Fruit fly (Drosophila melanogaster) whole organism, adult: ENCODE data around the gene CG17637.

Experiments
- CG11617 ChIP-seq: fragments of 200-800 bp; sonication (Bioruptor generic); optimal IDR thresholded peaks from 2 replicates; lab custom pipeline; 2017; ENCODE audit warnings: mild to moderate bottlenecking, missing biosample characterization, missing genetic modification reagents, missing genetic modification characterization
- CG5204 ChIP-seq: fragments of 200-800 bp; sonication (Bioruptor generic); optimal IDR thresholded peaks from 2 replicates; lab custom pipeline; 2016; ENCODE audit warnings: missing biosample characterization, missing genetic modification characterization
- CG7045 ChIP-seq: fragments of 200-800 bp; sonication (Bioruptor generic); optimal IDR thresholded peaks from 2 replicates; lab custom pipeline; 2017; ENCODE audit warnings: missing biosample characterization, mild to moderate bottlenecking, missing genetic modification characterization
- CG7101 ChIP-seq: fragments of 200-800 bp; sonication (Bioruptor generic); optimal IDR thresholded peaks from 2 replicates; lab custom pipeline; 2018; ENCODE audit warnings: missing biosample characterization, mild to moderate bottlenecking, missing genetic modification characterization, moderate library complexity
- Crg-1 ChIP-seq: fragments of 200-800 bp; sonication (Bioruptor generic); optimal IDR thresholded peaks from 2 replicates; lab custom pipeline; 2016; ENCODE audit warnings: missing biosample characterization, missing genetic modification characterization
- Hr96 ChIP-seq: fragments of 200-800 bp; sonication (Bioruptor generic); optimal IDR thresholded peaks from 2 replicates; lab custom pipeline; 2016; ENCODE audit warnings: missing biosample characterization, missing genetic modification characterization
- Mnt ChIP-seq: fragments of 200-800 bp; sonication (Bioruptor generic); optimal IDR thresholded peaks from 2 replicates; lab custom pipeline; 2016; ENCODE audit warnings: missing biosample characterization, mild to moderate bottlenecking, missing genetic modification characterization
- bab1 ChIP-seq: fragments of 200-800 bp; sonication (Bioruptor generic); optimal IDR thresholded peaks from 3 replicates; lab custom pipeline; 2019; ENCODE audit warnings: missing biosample characterization, mild to moderate bottlenecking, missing genetic modification characterization, moderate library complexity
- cic ChIP-seq: fragments of 200-800 bp; sonication (Bioruptor generic); optimal IDR thresholded peaks from 2 replicates; lab custom pipeline; 2017; ENCODE audit warnings: missing biosample characterization, mild to moderate bottlenecking, missing genetic modification characterization, moderate library complexity
- cnc ChIP-seq, 2 experiments: fragments of >200 bp; optimal IDR thresholded peaks; 2 replicates each; lab custom pipeline; 2017
- kay ChIP-seq: fragments of 200-800 bp; sonication (Bioruptor generic); peaks from one replicate; lab custom pipeline; 2016; ENCODE audit warnings: missing biosample characterization, missing genetic modification characterization, borderline replicate concordance
- pad ChIP-seq: fragments of 200-800 bp; sonication (Bioruptor generic); optimal IDR thresholded peaks from 3 replicates; lab custom pipeline; 2017; ENCODE audit warnings: missing biosample characterization, missing genetic modification characterization, mild to moderate bottlenecking, moderate library complexity, missing genetic modification reagents
- tj ChIP-seq: fragments of 200-800 bp; sonication (Bioruptor generic); optimal IDR thresholded peaks from 3 replicates; lab custom pipeline; 2017; ENCODE audit warnings: missing biosample characterization, mild to moderate bottlenecking, missing genetic modification characterization, moderate library complexity
- toe ChIP-seq: fragments of 200-800 bp; sonication (Bioruptor generic); optimal IDR thresholded peaks from 2 replicates; lab custom pipeline; 2016; ENCODE audit warnings: missing biosample characterization, missing genetic modification characterization

DNA sequence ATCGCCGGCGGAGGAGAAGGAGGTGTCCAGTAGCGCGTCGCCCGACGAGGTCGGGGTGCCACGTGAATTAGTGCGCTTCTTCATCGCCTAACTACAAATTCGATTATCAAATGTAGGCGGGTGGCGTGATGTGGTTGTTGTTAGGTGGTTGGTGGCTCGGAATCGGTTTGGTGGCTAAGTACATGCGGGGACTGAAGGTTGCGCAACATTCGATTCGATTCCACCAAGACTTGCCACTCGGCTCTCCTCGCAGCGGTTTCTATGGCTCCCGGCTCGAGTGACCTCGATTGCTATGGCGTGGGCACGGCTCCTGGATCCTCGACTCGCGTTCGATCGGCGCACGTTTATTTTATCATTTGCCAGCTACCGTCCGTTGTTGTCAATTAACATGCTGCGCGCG, 21.8 kb downstream of the CG17637 start:
- TF ChIP-seq CG11617 (GFP tag; lab: Kevin White, UChicago) (no peak), Hr96 (GFP tag; lab: Kevin White, UChicago) (no peak), tj (GFP tag; lab: Kevin White, UChicago) (no peak), CG7101 (no peak), pad (GFP tag; lab: Kevin White, UChicago) (no peak), CG7045 (GFP tag; lab: Kevin White, UChicago) (no peak), Crg-1 (no peak), toe (GFP tag; lab: Kevin White, UChicago) (no peak), cic (GFP tag; lab: Kevin White, UChicago) (no peak), Mnt (no peak), kay (GFP tag; lab: Kevin White, UChicago) (no peak), CG5204 (GFP tag; lab: Kevin White, UChicago) (no peak), bab1 (GFP tag; lab: Kevin White, UChicago) (no peak), cnc (optimal IDR thresholded peaks at IDR 0.05; lab: Kevin White, UChicago) (no peak)
